Worm (Caenorhabditis elegans) whole organism, L4 larva: Measurements from ENCODE around the gene C04F6.7.

Experiments
- F44E2.7 ChIP-seq: fragments of 200-800 bp; sonication (Bioruptor generic); IDR thresholded peaks from 2 replicates; pipeline ENCODE4 v2.1.2; 2022; ENCODE audit warnings: missing genetic modification characterization, missing compliant biosample characterization
- T20F7.1 ChIP-seq: fragments of 200-800 bp; sonication (Bioruptor generic); optimal IDR thresholded peaks from 2 replicates; lab custom pipeline; 2018; ENCODE audit warnings: mild to moderate bottlenecking, missing genetic modification characterization, missing compliant biosample characterization
- ZK337.2 ChIP-seq: fragments of 200-800 bp; sonication (Bioruptor generic); IDR thresholded peaks from 2 replicates; pipeline ENCODE4 v1.3.6; 2022; ENCODE audit warnings: missing genetic modification reagents, missing genetic modification characterization, missing compliant biosample characterization
- aha-1 ChIP-seq: fragments of 150-350 bp; peaks from one replicate; lab custom pipeline; 2014; ENCODE audit warnings: missing biosample characterization, missing genetic modification characterization
- arid-1 ChIP-seq: fragments of 200-800 bp; sonication (Bioruptor generic); conservative IDR thresholded peaks from 2 replicates; pipeline ENCODE4 v1.3.6; 2022; ENCODE audit warnings: missing genetic modification reagents, missing genetic modification characterization, missing compliant biosample characterization
- ceh-28 ChIP-seq: fragments of 150-350 bp; optimal IDR thresholded peaks from 2 replicates; lab custom pipeline; 2014; ENCODE audit warnings: missing biosample characterization, missing genetic modification reagents, missing genetic modification characterization
- ctbp-1 ChIP-seq: fragments of 200-800 bp; sonication (Bioruptor generic); IDR thresholded peaks from 2 replicates; pipeline ENCODE4 v1.3.6; 2022; ENCODE audit warnings: missing genetic modification reagents, missing genetic modification characterization, missing compliant biosample characterization
- daf-16 ChIP-seq, 3 experiments: sonication (generic microtip); optimal IDR thresholded peaks; 2 replicates each; lab custom pipeline; 2016 to 2017; ENCODE audit warnings: missing genetic modification characterization in 3 of 3, missing genetic modification reagents in 3 of 3, mild to moderate bottlenecking in 2 of 3, missing compliant biosample characterization in 2 of 3, missing biosample characterization in 1 of 3, moderate library complexity in 1 of 3
- daf-19 ChIP-seq: fragments of 200-800 bp; sonication (Bioruptor generic); conservative IDR thresholded peaks from 2 replicates; pipeline ENCODE4 v1.3.6; 2022; ENCODE audit warnings: missing genetic modification characterization, missing compliant biosample characterization
- dmd-6 ChIP-seq: fragments of 200-800 bp; sonication (Bioruptor generic); IDR thresholded peaks from 2 replicates; pipeline ENCODE4 v1.3.6; 2022; ENCODE audit warnings: missing genetic modification reagents, missing genetic modification characterization, missing compliant biosample characterization
- duxl-1 ChIP-seq: sonication (generic microtip); optimal IDR thresholded peaks from 2 replicates; lab custom pipeline; 2016; ENCODE audit warnings: mild to moderate bottlenecking, missing genetic modification characterization, moderate library complexity, missing compliant biosample characterization; ENCODE audit not compliant: poor library complexity
- hlh-11 ChIP-seq: fragments of 200-800 bp; sonication (Bioruptor generic); optimal IDR thresholded peaks from 2 replicates; lab custom pipeline; 2018; ENCODE audit warnings: mild to moderate bottlenecking, missing genetic modification characterization, missing compliant biosample characterization
- hlh-30 ChIP-seq: sonication (generic microtip); optimal IDR thresholded peaks from 2 replicates; lab custom pipeline; 2017; ENCODE audit warnings: antibody characterized with exemption, mild to moderate bottlenecking, missing genetic modification characterization, missing compliant biosample characterization; ENCODE audit not compliant: insufficient read depth
- jun-1 ChIP-seq: fragments of 150-350 bp; optimal IDR thresholded peaks from 2 replicates; lab custom pipeline; 2014; ENCODE audit warnings: missing biosample characterization, missing genetic modification reagents, missing genetic modification characterization
- lim-7 ChIP-seq: fragments of 200-800 bp; sonication (Bioruptor generic); IDR thresholded peaks from 2 replicates; pipeline ENCODE4 v1.3.6; 2022; ENCODE audit warnings: missing genetic modification characterization, missing compliant biosample characterization
- lin-13 ChIP-seq: fragments of 150-350 bp; optimal IDR thresholded peaks from 2 replicates; lab custom pipeline; 2014; ENCODE audit warnings: missing biosample characterization, missing genetic modification reagents, missing genetic modification characterization
- lin-39 ChIP-seq: fragments of 150-350 bp; optimal IDR thresholded peaks from 2 replicates; lab custom pipeline; 2014; ENCODE audit warnings: missing biosample characterization, missing genetic modification reagents, missing genetic modification characterization
- madf-9 ChIP-seq: fragments of 200-800 bp; sonication (Bioruptor generic); conservative IDR thresholded peaks from 2 replicates; pipeline ENCODE4 v1.3.6; 2022; ENCODE audit warnings: missing genetic modification reagents, missing genetic modification characterization, missing compliant biosample characterization
- mes-2 ChIP-seq: sonication (generic microtip); optimal IDR thresholded peaks from 2 replicates; lab custom pipeline; 2016; ENCODE audit warnings: missing genotype, mild to moderate bottlenecking, missing genetic modification characterization, missing compliant biosample characterization; ENCODE audit not compliant: poor library complexity, severe bottlenecking
- mxl-3 ChIP-seq: fragments of 200-800 bp; sonication (Bioruptor generic); optimal IDR thresholded peaks from 2 replicates; lab custom pipeline; 2018; ENCODE audit warnings: mild to moderate bottlenecking, missing genetic modification characterization, missing compliant biosample characterization
- nhr-25 ChIP-seq: sonication (generic microtip); optimal IDR thresholded peaks from 2 replicates; lab custom pipeline; 2017; ENCODE audit warnings: missing genetic modification characterization, mild to moderate bottlenecking, missing compliant biosample characterization, antibody characterized with exemption, moderate library complexity, borderline replicate concordance; ENCODE audit not compliant: insufficient read depth
- php-3 ChIP-seq: fragments of 200-800 bp; sonication (Bioruptor generic); IDR thresholded peaks from 2 replicates; pipeline ENCODE4 v1.3.6; 2022; ENCODE audit warnings: missing genetic modification reagents, missing genetic modification characterization, missing compliant biosample characterization
- saeg-2 ChIP-seq: fragments of 200-800 bp; sonication (Bioruptor generic); IDR thresholded peaks from 2 replicates; pipeline ENCODE4 v1.3.6; 2022; ENCODE audit warnings: missing genetic modification reagents, missing genetic modification characterization, missing compliant biosample characterization
- set-16 ChIP-seq: fragments of 200-800 bp; sonication (Bioruptor generic); IDR thresholded peaks from 2 replicates; pipeline ENCODE4 v1.3.6; 2022; ENCODE audit warnings: missing genetic modification reagents, missing genetic modification characterization, missing compliant biosample characterization
- skn-1 ChIP-seq: fragments of 150-350 bp; optimal IDR thresholded peaks from 2 replicates; lab custom pipeline; 2014; ENCODE audit warnings: missing biosample characterization, missing genetic modification characterization
- snpc-4 ChIP-seq: fragments of 150-350 bp; optimal IDR thresholded peaks from 2 replicates; lab custom pipeline; 2014; ENCODE audit warnings: missing biosample characterization, missing genetic modification characterization
- spr-3 ChIP-seq: fragments of 200-800 bp; sonication (Bioruptor generic); optimal IDR thresholded peaks from 2 replicates; lab custom pipeline; 2018; ENCODE audit warnings: mild to moderate bottlenecking, missing genetic modification characterization, missing compliant biosample characterization
- unc-130 ChIP-seq: sonication (generic microtip); optimal IDR thresholded peaks from 2 replicates; lab custom pipeline; 2016; ENCODE audit warnings: missing genetic modification reagents, missing genetic modification characterization, missing compliant biosample characterization
- zag-1 ChIP-seq: fragments of 150-350 bp; optimal IDR thresholded peaks from 2 replicates; lab custom pipeline; 2014; ENCODE audit warnings: missing biosample characterization, missing genetic modification characterization

The C04F6.7 gene

DNA sequence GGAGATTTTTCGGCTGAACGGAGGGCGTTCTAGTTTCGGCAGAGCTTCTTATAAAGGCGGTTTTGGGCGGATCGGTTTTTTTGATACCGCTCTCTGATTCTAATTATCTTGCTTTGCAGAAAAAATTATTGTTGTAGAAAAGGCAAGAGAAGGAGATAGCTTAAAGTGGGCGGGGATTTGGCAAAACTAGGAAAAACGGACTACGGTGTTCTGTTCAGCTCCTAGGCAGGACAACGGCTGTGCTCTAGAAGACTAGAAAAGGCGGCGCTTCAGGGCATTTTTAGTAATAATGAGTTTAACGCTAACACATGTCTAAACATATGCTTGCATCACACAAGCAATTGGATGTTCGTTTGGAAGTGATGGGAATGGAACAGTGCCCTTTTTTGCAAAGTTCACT is at the start of gene C04F6.7:
C04F6.7 (minus strand) TSS at position 101 of the 400 bp plus-strand sequence.
- TF ChIP-seq ZK337.2, result no peak
- TF ChIP-seq snpc-4 (tag; lab: Kevin White, UChicago), result no peak
- TF ChIP-seq zag-1, result no peak
- no peak for TF ChIP-seq nhr-25
- no peak for TF ChIP-seq php-3 (GFP tag; lab: Robert Waterston, UW)
- TF ChIP-seq arid-1 (GFP tag; lab: Robert Waterston, UW), result no peak
- TF ChIP-seq ctbp-1 (GFP tag; lab: Robert Waterston, UW), result no peak
- no peak for TF ChIP-seq lin-39 (tag; lab: Kevin White, UChicago)
- TF ChIP-seq spr-3, result no peak
- no peak for TF ChIP-seq F44E2.7
- TF ChIP-seq set-16 (GFP tag; lab: Robert Waterston, UW), result no peak
- TF ChIP-seq daf-16 (GFP tag; optimal IDR thresholded peaks at IDR 0.05; lab: Kevin White, UChicago), result no peak
- TF ChIP-seq daf-16 (tag; optimal IDR thresholded peaks at IDR 0.05; lab: Kevin White, UChicago), result no peak
- no peak for TF ChIP-seq hlh-11 (tag; lab: Kevin White, UChicago)
- no peak for TF ChIP-seq mxl-3
- TF ChIP-seq duxl-1 (tag; lab: Kevin White, UChicago), result no peak

DNA sequence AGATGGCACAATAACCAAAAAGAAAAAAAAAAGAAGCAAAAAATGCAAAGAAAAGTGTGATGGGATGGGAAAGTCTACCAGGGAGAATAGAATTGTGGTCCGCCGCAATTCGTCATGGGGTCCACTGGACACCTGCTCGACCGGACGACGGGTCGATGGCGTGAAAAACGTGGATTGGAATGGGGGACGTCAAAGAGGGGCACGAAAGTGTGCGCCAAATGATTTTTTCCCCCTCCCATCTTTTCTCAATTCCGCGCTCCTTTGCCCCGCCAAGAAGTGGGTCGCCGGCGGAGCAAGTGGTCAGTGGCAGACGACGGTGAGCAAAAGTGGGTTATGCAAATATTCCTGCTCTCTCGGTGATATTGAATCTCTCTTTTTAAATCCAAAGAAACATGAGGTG is 49.0 kb upstream of the C04F6.7 start:
- no peak for TF ChIP-seq skn-1
- TF ChIP-seq aha-1, result peak; percentile 79
- peak; percentile 15 for TF ChIP-seq hlh-30
- peak; percentile 10 for TF ChIP-seq hlh-11 (tag; lab: Kevin White, UChicago)
- peak; percentile 66 for TF ChIP-seq set-16 (GFP tag; lab: Robert Waterston, UW)
- peak; percentile 26 for TF ChIP-seq mes-2 (tag; lab: Kevin White, UChicago)

DNA sequence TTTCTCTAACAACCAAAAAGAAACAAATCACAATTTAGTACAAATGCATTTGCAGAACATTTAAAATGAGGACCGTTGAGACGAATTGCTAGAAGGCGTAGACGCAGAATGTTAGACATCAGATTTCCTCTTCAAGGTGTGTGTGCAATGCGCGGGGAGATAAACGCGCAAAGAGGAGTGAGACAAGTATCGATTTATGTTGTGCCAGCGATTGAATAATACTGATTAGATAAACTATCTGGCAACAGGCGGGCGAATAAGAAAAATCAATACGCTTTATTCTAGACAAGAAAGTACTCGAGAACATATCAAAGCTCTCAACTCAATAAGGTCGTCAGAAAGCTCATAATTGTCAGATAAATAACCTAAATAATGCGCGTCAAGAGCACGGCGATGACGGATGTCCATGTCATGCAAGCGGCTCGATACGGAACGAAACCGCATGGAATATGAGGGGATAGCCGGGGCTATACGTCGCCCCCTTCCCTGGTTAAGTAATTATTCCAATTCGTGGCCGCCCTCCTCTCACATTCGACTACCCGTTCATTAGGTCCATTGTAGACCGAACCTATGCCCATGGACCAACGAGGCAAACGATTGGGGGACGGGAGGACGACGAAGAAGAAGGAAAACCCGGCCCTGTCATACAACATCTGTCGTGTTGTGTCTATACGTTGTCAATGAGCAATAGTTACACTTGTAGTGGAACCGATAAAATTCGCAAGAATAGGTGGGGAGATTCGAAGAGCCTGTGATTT is 48.2 kb upstream of the C04F6.7 start:
- TF ChIP-seq ceh-28 (tag; lab: Kevin White, UChicago), result no peak
- TF ChIP-seq lin-13, result no peak
- no peak for TF ChIP-seq dmd-6
- TF ChIP-seq unc-130, result no peak
- no peak for TF ChIP-seq arid-1 (GFP tag; lab: Robert Waterston, UW)
- no peak for TF ChIP-seq jun-1 (tag; lab: Kevin White, UChicago)
- TF ChIP-seq daf-19 (GFP tag; lab: Robert Waterston, UW), result no peak

DNA sequence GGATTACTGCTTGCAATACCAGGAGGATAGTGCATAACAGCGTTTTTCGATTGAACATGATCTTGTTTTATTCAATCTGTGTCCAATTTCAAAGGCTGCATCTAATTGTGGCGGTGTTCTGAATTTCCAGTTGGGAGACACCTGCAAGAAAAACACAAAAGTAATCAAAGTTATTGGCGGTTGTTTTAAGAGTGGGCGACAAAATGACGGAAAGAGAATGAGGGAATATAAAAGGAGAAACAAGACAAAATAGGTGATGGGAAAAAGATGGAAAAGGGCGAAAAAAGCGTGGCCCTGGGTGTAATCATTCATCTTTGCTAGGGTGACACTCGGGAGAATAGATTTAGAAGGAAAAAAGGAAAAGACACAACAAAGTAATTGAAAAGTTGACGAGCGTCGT is 46.8 kb upstream of the C04F6.7 start, which contains the start of the genes ZK377.15 and sax-3:
ZK377.15 (minus strand) TSS at position 101 of the 400 bp plus-strand sequence.
sax-3 (minus strand) TSS at position 143 of the 400 bp plus-strand sequence.
- TF ChIP-seq T20F7.1, result no peak
- TF ChIP-seq madf-9 (GFP tag; lab: Robert Waterston, UW), result no peak

DNA sequence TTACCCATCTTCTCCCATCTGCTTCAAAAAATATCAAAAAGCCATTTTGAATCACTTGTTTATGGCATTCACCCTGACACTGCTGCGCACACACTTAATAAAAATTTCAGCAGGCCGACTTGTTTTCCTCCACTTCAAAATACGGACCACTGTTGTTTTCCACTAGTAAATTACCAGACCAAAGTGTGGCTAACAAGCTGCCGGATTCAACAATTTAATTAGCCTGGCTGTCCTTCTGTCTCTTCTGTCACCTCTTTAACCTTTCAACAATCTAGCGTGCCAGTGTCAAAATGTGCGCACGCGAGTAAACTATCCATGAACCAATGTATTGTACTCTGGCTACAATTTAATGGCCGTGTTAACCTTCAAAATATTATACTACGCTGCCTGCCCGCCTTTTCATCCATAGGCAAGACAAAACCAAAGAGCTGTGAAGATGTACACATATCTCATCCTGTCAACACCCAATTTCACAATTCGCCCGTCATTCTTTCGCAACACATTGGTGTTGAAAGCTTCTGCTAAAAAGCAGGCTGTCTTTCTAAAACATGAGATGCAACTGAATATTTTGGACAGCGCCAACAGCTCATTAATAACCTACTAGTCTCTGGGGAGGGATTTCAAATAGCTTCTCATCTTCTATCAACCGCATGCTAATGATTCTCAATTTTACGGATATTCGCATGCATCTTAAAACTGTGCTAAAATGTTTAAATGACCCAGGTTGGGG is 45.5 kb upstream of the C04F6.7 start:
- no peak for TF ChIP-seq lim-7 (GFP tag; lab: Robert Waterston, UW)
- 0 out of 2 replicates have a peak, but pooled peaks have one; percentile 21 for TF ChIP-seq saeg-2
- TF ChIP-seq, all 104 proteins: peak for 1
